Worm (Caenorhabditis elegans) whole organism, L4/young adult: ENCODE data around the gene EEED8.2.

Experiments used
- W03F9.2 ChIP-seq: fragments of 150-350 bp; optimal IDR thresholded peaks from 2 replicates; lab custom pipeline; 2014; ENCODE audit warnings: missing biosample characterization, missing genetic modification characterization
- dao-5 ChIP-seq: sonication (generic microtip); optimal IDR thresholded peaks from 2 replicates; lab custom pipeline; 2016; ENCODE audit warnings: missing genotype, missing genetic modification characterization, moderate library complexity, missing compliant biosample characterization
- him-1 ChIP-seq: sonication (generic microtip); optimal IDR thresholded peaks from 2 replicates; lab custom pipeline; 2016; ENCODE audit warnings: missing genotype, missing genetic modification reagents, missing genetic modification characterization, missing compliant biosample characterization

The EEED8.2 gene

ce11 chrII:5426470-5426869 lies 10.0 kb downstream of the EEED8.2 start:
- TF ChIP-seq dao-5 (no peak), him-1 (tag; lab: Kevin White, UChicago) (no peak), W03F9.2 (tag; lab: Kevin White, UChicago) (no peak)

DNA sequence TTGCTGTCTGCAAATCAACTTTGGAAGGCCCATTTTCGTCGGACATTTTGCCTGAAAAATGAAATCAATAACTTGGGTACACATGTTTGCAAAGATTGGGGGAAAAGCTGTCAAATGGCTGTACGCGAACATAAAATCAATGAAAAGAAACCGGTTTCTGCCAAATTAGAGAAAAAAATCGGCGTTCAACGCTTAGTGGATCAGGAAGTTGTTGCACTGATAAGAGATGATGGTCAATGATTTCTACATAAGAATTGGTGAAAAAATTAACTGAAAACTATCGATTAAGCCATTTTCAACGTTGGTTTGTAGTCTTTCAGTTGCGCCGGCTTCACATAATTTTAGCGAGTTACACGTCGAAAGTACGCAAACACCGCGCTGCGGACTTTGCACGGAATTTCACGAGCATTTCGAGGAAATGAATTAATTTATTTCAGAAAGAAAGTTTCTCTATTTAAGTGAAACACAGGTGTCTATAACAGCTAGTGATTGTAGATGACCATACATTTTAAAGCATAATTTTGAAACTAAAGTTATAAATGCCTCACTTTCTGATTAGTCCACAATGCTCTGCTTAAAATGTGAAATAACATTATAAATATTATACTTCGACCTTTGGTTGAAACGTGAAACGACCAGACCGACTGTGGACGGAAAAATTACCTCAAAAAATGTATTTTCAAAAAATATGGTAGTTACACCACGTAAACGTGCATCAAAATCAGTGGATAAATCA lies 13.2 kb downstream of the EEED8.2 start, which contains the start of the genes F07F6.4 and F07F6.2:
TSS of gene F07F6.4 (minus strand) at position 51 of the 736 bp plus-strand sequence.
TSS of gene F07F6.2 (plus strand) at position 686 of the 736 bp plus-strand sequence.
- TF ChIP-seq W03F9.2 (tag; lab: Kevin White, UChicago) (peak; percentile 6), him-1 (tag; lab: Kevin White, UChicago) (no peak)

DNA sequence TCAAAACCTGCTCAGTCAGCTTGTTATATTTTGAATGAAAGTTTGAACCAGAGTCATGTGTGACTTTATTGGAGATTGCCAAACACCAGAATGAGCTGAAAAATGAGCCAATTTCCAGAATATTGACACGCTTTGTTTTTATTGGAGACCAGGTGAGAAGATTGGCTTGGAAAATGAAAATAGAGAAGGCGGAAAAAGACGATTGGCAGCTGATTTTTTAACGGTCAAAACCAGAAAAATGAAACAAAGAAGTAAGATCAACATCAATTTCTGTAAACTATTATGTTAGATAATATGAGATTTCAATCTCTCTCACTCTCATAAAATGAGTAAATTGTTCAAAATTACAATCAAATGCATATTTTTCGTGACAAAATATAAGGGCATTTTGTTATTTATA lies 16.6 kb downstream of the EEED8.2 start, which contains the start of gene srx-114:
TSS of gene srx-114 (minus strand) at position 101 of the 400 bp plus-strand sequence.
- TF ChIP-seq him-1 (tag; lab: Kevin White, UChicago) = no peak
- TF ChIP-seq dao-5 = no peak
- no peak for TF ChIP-seq W03F9.2 (tag; lab: Kevin White, UChicago)

DNA sequence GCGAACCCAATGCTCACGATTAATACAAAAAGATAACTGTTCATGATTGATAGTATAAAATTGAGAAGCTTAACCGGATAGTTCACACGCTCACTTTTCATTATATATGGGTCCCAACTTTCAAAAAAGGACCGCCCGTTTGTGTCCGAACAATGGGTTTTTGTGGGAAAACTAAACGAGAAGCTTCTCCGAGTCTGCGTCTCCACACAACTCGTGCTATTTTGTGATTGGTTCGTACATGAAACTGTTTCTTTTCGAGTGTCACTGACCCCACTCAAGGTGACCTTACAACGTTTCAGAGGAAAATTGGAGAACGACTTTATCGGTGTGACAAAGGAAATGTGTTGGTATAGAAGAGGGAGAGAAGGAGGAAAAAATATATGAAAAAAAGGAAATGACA lies 20.3 kb downstream of the EEED8.2 start, which contains the start of gene dct-5:
TSS of gene dct-5 (minus strand) at position 101 of the 400 bp plus-strand sequence.
- TF ChIP-seq W03F9.2 (tag; lab: Kevin White, UChicago) (no peak), him-1 (tag; lab: Kevin White, UChicago) (no peak), dao-5 (no peak)

DNA sequence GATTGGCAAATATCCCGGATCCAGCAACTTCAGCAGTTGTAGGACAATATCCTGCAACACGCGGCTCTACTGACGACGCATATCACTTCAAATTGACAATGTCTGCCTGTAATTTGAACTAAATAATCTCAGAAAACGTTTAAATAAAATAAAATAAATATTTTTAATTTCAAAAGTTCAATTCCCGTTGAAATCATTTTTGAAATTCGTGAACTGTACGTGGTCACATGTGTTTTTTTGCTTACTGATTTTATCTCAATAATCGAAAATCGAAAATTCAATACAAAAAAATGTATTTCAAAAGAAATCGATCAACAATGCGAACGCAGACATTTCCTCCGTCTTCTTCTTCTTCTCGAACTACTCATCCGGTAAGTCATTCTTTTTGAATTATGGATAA lies 21.1 kb downstream of the EEED8.2 start, which contains the start of gene F07F6.1:
TSS of gene F07F6.1 (plus strand) at position 301 of the 400 bp plus-strand sequence.
- TF ChIP-seq dao-5 (no peak), W03F9.2 (tag; lab: Kevin White, UChicago) (no peak)

DNA sequence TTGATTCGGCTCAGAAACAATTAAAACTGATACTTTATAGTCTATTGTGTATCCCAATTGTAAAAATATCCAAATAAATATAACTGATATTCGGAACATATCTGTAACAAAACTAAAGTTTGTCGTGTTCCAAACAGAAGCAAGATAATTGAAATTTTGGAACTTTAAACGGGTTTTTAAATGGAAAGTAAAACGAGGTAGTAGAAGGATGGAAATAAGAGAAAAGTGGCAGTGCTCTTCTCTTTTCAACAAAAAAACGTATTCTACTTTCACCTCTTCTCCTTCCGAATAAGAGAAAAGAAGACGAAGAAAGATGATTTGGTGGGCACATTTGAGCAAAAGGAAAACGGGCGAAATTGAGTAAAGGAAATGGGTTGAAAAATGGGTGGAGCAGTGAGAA lies 30.0 kb downstream of the EEED8.2 start, which contains the start of gene nmr-1:
TSS of gene nmr-1 (minus strand) at position 101 of the 400 bp plus-strand sequence.
- TF ChIP-seq dao-5 (no peak), W03F9.2 (tag; lab: Kevin White, UChicago) (no peak), him-1 (tag; lab: Kevin White, UChicago) (no peak)

- no peak for TF ChIP-seq him-1 (tag; lab: Kevin White, UChicago)
- no peak for TF ChIP-seq W03F9.2 (tag; lab: Kevin White, UChicago)
- TF ChIP-seq dao-5 = no peak
Observed at ce11 chrII:5447381-5447780, 30.9 kb downstream of the EEED8.2 start, which contains the start of gene cex-1. Gene cex-1 (plus strand): TSS chrII:5447681.

- TF ChIP-seq W03F9.2 (tag; lab: Kevin White, UChicago) = no peak
- no peak for TF ChIP-seq dao-5
Observed at ce11 chrII:5449219-5449618, 32.7 kb downstream of the EEED8.2 start.

ce11 chrII:5449620-5450019 lies 33.1 kb downstream of the EEED8.2 start:
- TF ChIP-seq him-1 (tag; lab: Kevin White, UChicago) (no peak), W03F9.2 (tag; lab: Kevin White, UChicago) (no peak), dao-5 (no peak)

ce11 chrII:5451278-5451677 lies 34.8 kb downstream of the EEED8.2 start:
- TF ChIP-seq W03F9.2 (tag; lab: Kevin White, UChicago) (no peak), dao-5 (no peak), him-1 (tag; lab: Kevin White, UChicago) (no peak)

ce11 chrII:5453547-5453946 lies 37.0 kb downstream of the EEED8.2 start, which contains the start of gene dhs-5:
Gene dhs-5 (plus strand): TSS chrII:5453847.
- TF ChIP-seq dao-5 (no peak), W03F9.2 (tag; lab: Kevin White, UChicago) (no peak), him-1 (tag; lab: Kevin White, UChicago) (no peak)

DNA sequence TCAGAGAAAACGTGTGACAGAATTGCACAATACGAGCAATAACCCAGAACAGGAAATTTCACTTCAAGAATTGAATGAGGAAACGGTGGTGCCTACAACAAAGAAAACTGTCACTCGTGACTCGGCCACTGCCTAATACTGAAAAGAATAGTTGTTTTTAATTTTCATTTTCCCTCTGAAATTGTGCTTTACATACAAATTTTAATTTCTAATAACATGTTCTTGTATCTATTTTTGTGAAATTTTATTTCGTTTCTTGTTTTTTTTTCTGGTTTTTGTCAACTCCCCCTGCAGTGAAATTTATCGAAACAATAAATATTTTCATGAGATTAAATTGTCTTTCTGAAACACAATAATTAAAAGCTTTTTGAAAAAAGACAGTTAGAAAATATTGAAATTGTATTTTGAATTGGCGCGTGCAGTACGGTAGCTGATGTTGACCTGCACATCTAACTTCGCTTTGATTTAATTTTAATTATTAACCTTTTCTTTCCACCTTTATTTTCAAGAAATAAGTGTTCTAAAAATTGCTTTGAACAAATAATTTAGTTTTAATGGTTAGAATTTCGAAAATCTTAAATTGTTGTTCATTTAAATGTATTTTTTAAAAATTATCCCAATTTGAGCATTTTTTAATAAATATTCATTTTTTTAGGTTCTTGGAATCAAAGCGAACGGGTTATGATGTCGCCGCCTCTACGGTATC lies 39.3 kb downstream of the EEED8.2 start, which contains the start of gene daz-1:
TSS of gene daz-1 (plus strand) at position 656 of the 706 bp plus-strand sequence.
- TF ChIP-seq him-1 (tag; lab: Kevin White, UChicago) = no peak

DNA sequence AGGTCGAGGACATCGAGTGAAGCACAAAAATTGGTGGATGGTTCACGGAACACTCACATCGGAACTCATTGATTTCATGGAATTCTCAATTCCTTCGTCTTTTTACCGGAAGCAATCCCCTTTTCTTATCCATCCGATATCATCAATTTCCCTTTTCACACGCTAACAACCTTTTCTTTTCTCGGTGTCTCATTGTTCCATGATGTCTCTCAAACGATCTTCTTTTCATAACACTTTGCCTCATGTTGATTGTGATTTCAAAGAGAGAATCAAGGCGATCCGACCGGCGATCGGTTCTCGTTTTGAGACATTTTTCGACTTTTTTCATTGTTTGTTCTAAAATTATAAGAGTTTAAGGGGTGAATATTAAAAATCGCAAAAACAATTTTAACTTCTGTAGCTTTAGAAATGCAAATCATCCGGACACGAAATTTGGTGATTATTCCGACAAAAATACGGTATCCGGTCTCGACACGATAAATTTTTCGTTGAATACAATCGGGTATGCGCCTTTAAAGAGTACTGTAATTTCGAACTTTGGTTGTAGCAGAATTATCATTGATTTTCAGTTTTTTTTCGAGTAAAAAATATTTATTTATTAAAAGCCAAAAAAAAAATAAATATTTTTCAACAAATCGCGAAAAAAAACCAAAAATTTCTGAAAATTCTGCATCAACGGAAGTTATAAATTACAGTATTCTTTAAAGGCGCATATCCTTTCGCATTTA lies 42.3 kb downstream of the EEED8.2 start:
- TF ChIP-seq dao-5 (no peak), W03F9.2 (tag; lab: Kevin White, UChicago) (no peak), him-1 (tag; lab: Kevin White, UChicago) (no peak)
